Worm (Caenorhabditis elegans): ENCODE measurements around the gene C14A4.13.

ce11 chrII:10612743-10613142 is 5.5 kb upstream of the C14A4.13 start, which contains the start of gene C14A4.12:
- TF ChIP-seq flt-1 (GFP tag; IDR thresholded peaks at IDR 0.05) (no peak), tbx-37 (GFP tag; conservative IDR thresholded peaks at IDR 0.05) (no peak), ceh-36 (tag; optimal IDR thresholded peaks at IDR 0.05) (no peak), sea-1 (GFP tag; conservative IDR thresholded peaks at IDR 0.05) (no peak), ets-7 (tag; optimal IDR thresholded peaks at IDR 0.05) (no peak), ama-1 (optimal IDR thresholded peaks at IDR 0.05) (no peak), hmbx-1 (tag; optimal IDR thresholded peaks at IDR 0.05) (no peak), aly-1 (tag; optimal IDR thresholded peaks at IDR 0.05) (no peak), hmg-4 (GFP tag; optimal IDR thresholded peaks at IDR 0.05) (no peak), B0310.2 (tag; optimal IDR thresholded peaks at IDR 0.05) (no peak), ceh-13 (GFP tag; optimal IDR thresholded peaks at IDR 0.05) (no peak)
